Worm (Caenorhabditis elegans): ENCODE measurements around the gene C01G12.13.

The C01G12.13 gene

ce11 chrII:14574790-14575189, 1.7 kb upstream of the C01G12.13 start:
- no peak for TF ChIP-seq pes-1 (GFP tag; IDR thresholded peaks at IDR 0.05)
- no peak for TF ChIP-seq B0310.2 (tag; optimal IDR thresholded peaks at IDR 0.05)
- TF ChIP-seq aly-1 (tag; optimal IDR thresholded peaks at IDR 0.05), result no peak
- no peak for TF ChIP-seq flt-1 (GFP tag; IDR thresholded peaks at IDR 0.05)
- no peak for TF ChIP-seq scrt-1 (GFP tag; IDR thresholded peaks at IDR 0.05)
- no peak for TF ChIP-seq tbx-11 (GFP tag; IDR thresholded peaks at IDR 0.05)
- TF ChIP-seq hnd-1 (tag; optimal IDR thresholded peaks at IDR 0.05), result no peak
- TF ChIP-seq tra-4 (tag; optimal IDR thresholded peaks at IDR 0.05), result no peak
- TF ChIP-seq ceh-13 (GFP tag; optimal IDR thresholded peaks at IDR 0.05), result no peak
- no peak for TF ChIP-seq sea-1 (GFP tag; conservative IDR thresholded peaks at IDR 0.05)
- TF ChIP-seq ets-7 (tag; optimal IDR thresholded peaks at IDR 0.05), result no peak
- TF ChIP-seq ceh-36 (tag; optimal IDR thresholded peaks at IDR 0.05), result no peak
- TF ChIP-seq tbx-37 (GFP tag; conservative IDR thresholded peaks at IDR 0.05), result no peak

- TF ChIP-seq ama-1 (optimal IDR thresholded peaks at IDR 0.05) (no peak), scrt-1 (GFP tag; IDR thresholded peaks at IDR 0.05) (no peak), F13C5.2 (tag; optimal IDR thresholded peaks at IDR 0.05) (no peak), B0310.2 (tag; optimal IDR thresholded peaks at IDR 0.05) (no peak), ets-7 (tag; optimal IDR thresholded peaks at IDR 0.05) (no peak), ceh-36 (tag; optimal IDR thresholded peaks at IDR 0.05) (no peak), pes-1 (GFP tag; IDR thresholded peaks at IDR 0.05) (no peak), hnd-1 (tag; optimal IDR thresholded peaks at IDR 0.05) (no peak)
These were observed 1.5 kb downstream of the C01G12.13 start, which contains the start of gene nspb-7 for ce11 chrII:14578013-14578412. nspb-7 (plus strand) TSS chrII:14578313.

ce11 chrII:14578716-14579115, 2.2 kb downstream of the C01G12.13 start, which contains the start of gene C01G12.9:
C01G12.9 (plus strand) TSS chrII:14579016.
- TF ChIP-seq F13C5.2 (tag; optimal IDR thresholded peaks at IDR 0.05), result no peak
- no peak for TF ChIP-seq pes-1 (GFP tag; IDR thresholded peaks at IDR 0.05)
- no peak for TF ChIP-seq sea-1 (GFP tag; conservative IDR thresholded peaks at IDR 0.05)
- no peak for TF ChIP-seq ceh-36 (tag; optimal IDR thresholded peaks at IDR 0.05)
- no peak for TF ChIP-seq ets-7 (tag; optimal IDR thresholded peaks at IDR 0.05)
- TF ChIP-seq tbx-11 (GFP tag; IDR thresholded peaks at IDR 0.05), result no peak
- TF ChIP-seq tra-4 (tag; optimal IDR thresholded peaks at IDR 0.05), result no peak
- no peak for TF ChIP-seq aly-1 (tag; optimal IDR thresholded peaks at IDR 0.05)

ce11 chrII:14580549-14580948, 4.0 kb downstream of the C01G12.13 start, which contains the start of the genes nspb-8 and nspb-9:
nspb-8 (minus strand) TSS chrII:14580649.
nspb-9 (plus strand) TSS chrII:14580859.
- TF ChIP-seq hmg-4 (GFP tag; optimal IDR thresholded peaks at IDR 0.05) (no peak), scrt-1 (GFP tag; IDR thresholded peaks at IDR 0.05) (no peak), ets-7 (tag; optimal IDR thresholded peaks at IDR 0.05) (no peak), ceh-36 (tag; optimal IDR thresholded peaks at IDR 0.05) (no peak), F13C5.2 (tag; optimal IDR thresholded peaks at IDR 0.05) (no peak), hnd-1 (tag; optimal IDR thresholded peaks at IDR 0.05) (no peak), hmbx-1 (tag; optimal IDR thresholded peaks at IDR 0.05) (no peak), sea-1 (GFP tag; conservative IDR thresholded peaks at IDR 0.05) (no peak), B0310.2 (tag; optimal IDR thresholded peaks at IDR 0.05) (no peak), flt-1 (GFP tag; IDR thresholded peaks at IDR 0.05) (no peak), tbx-37 (GFP tag; conservative IDR thresholded peaks at IDR 0.05) (no peak), aly-1 (tag; optimal IDR thresholded peaks at IDR 0.05) (no peak), ceh-13 (GFP tag; optimal IDR thresholded peaks at IDR 0.05) (no peak), tra-4 (tag; optimal IDR thresholded peaks at IDR 0.05) (no peak), ama-1 (optimal IDR thresholded peaks at IDR 0.05) (no peak), pes-1 (GFP tag; IDR thresholded peaks at IDR 0.05) (no peak), tbx-11 (GFP tag; IDR thresholded peaks at IDR 0.05) (no peak)

ce11 chrII:14582206-14582605, 5.7 kb downstream of the C01G12.13 start, which contains the start of gene C01G12.3:
C01G12.3 (minus strand) TSS chrII:14582306.
- TF ChIP-seq ama-1 (optimal IDR thresholded peaks at IDR 0.05), result no peak
- TF ChIP-seq hmg-4 (GFP tag; optimal IDR thresholded peaks at IDR 0.05), result no peak
- TF ChIP-seq B0310.2 (tag; optimal IDR thresholded peaks at IDR 0.05), result no peak
- no peak for TF ChIP-seq ceh-13 (GFP tag; optimal IDR thresholded peaks at IDR 0.05)
- no peak for TF ChIP-seq aly-1 (tag; optimal IDR thresholded peaks at IDR 0.05)
- no peak for TF ChIP-seq ceh-36 (tag; optimal IDR thresholded peaks at IDR 0.05)
- no peak for TF ChIP-seq hnd-1 (tag; optimal IDR thresholded peaks at IDR 0.05)
- TF ChIP-seq hmbx-1 (tag; optimal IDR thresholded peaks at IDR 0.05), result no peak
- no peak for TF ChIP-seq F13C5.2 (tag; optimal IDR thresholded peaks at IDR 0.05)
- TF ChIP-seq ets-7 (tag; optimal IDR thresholded peaks at IDR 0.05), result no peak
- no peak for TF ChIP-seq flt-1 (GFP tag; IDR thresholded peaks at IDR 0.05)

- TF ChIP-seq ama-1 (optimal IDR thresholded peaks at IDR 0.05) (no peak), pes-1 (GFP tag; IDR thresholded peaks at IDR 0.05) (no peak), F13C5.2 (tag; optimal IDR thresholded peaks at IDR 0.05) (no peak), ceh-36 (tag; optimal IDR thresholded peaks at IDR 0.05) (no peak), hnd-1 (tag; optimal IDR thresholded peaks at IDR 0.05) (no peak), hmg-4 (GFP tag; optimal IDR thresholded peaks at IDR 0.05) (no peak), sea-1 (GFP tag; conservative IDR thresholded peaks at IDR 0.05) (no peak), aly-1 (tag; optimal IDR thresholded peaks at IDR 0.05) (no peak), tbx-37 (GFP tag; conservative IDR thresholded peaks at IDR 0.05) (no peak), tra-4 (tag; optimal IDR thresholded peaks at IDR 0.05) (no peak), scrt-1 (GFP tag; IDR thresholded peaks at IDR 0.05) (no peak), flt-1 (GFP tag; IDR thresholded peaks at IDR 0.05) (no peak)
These were observed 10.9 kb downstream of the C01G12.13 start, which contains the start of gene C01G12.5 for ce11 chrII:14587407-14587806. C01G12.5 (minus strand) TSS chrII:14587507.

ce11 chrII:14588162-14588561, 11.6 kb downstream of the C01G12.13 start, which contains the start of gene nspb-10:
nspb-10 (minus strand) TSS chrII:14588262.
- TF ChIP-seq ets-7 (tag; optimal IDR thresholded peaks at IDR 0.05) (no peak), scrt-1 (GFP tag; IDR thresholded peaks at IDR 0.05) (no peak), hmbx-1 (tag; optimal IDR thresholded peaks at IDR 0.05) (no peak), flt-1 (GFP tag; IDR thresholded peaks at IDR 0.05) (no peak), tbx-37 (GFP tag; conservative IDR thresholded peaks at IDR 0.05) (no peak), tra-4 (tag; optimal IDR thresholded peaks at IDR 0.05) (no peak), ama-1 (optimal IDR thresholded peaks at IDR 0.05) (no peak), F13C5.2 (tag; optimal IDR thresholded peaks at IDR 0.05) (no peak), hmg-4 (GFP tag; optimal IDR thresholded peaks at IDR 0.05) (no peak)
